Fruit fly (Drosophila melanogaster) whole organism, embryonic: ENCODE results near the gene DEF8.
A peak's percentile ranks its signal among the peaks of the same experiment; 100 is the strongest.

Experiments used
- Asciz ChIP-seq: fragments of 200-800 bp; sonication (Bioruptor generic); optimal IDR thresholded peaks from 2 replicates; lab custom pipeline; 2017; ENCODE audit warnings: missing biosample characterization, mild to moderate bottlenecking, missing genetic modification characterization, missing genetic modification reagents
- Blimp-1 ChIP-seq: fragments of 200-800 bp; sonication (Bioruptor generic); optimal IDR thresholded peaks from 3 replicates; lab custom pipeline; 2018; ENCODE audit warnings: missing biosample characterization, missing genetic modification characterization, mild to moderate bottlenecking, moderate library complexity, missing genetic modification reagents
- CG10654 ChIP-seq: fragments of 200-800 bp; sonication (Bioruptor generic); optimal IDR thresholded peaks from 2 replicates; lab custom pipeline; 2016; ENCODE audit warnings: missing biosample characterization, missing genetic modification characterization
- CG11093 ChIP-seq: fragments of 200-800 bp; sonication (Bioruptor generic); IDR thresholded peaks from 3 replicates; pipeline ENCODE4 v1.3.6; 2022; ENCODE audit warnings: missing biosample characterization, missing genetic modification characterization
- CG13775 ChIP-seq: fragments of 200-800 bp; sonication (Bioruptor generic); optimal IDR thresholded peaks from 3 replicates; lab custom pipeline; 2017; ENCODE audit warnings: missing biosample characterization, mild to moderate bottlenecking, missing genetic modification characterization
- CG14710 ChIP-seq: fragments of 200-800 bp; sonication (Bioruptor generic); optimal IDR thresholded peaks from 3 replicates; lab custom pipeline; 2019; ENCODE audit warnings: missing biosample characterization, mild to moderate bottlenecking, missing genetic modification characterization, moderate library complexity
- CG14860 ChIP-seq: fragments of 200-800 bp; sonication (Bioruptor generic); IDR thresholded peaks from 3 replicates; pipeline ENCODE4 v1.3.6; 2022; ENCODE audit warnings: missing biosample characterization, missing genetic modification characterization; ENCODE audit not compliant: partially characterized antibody
- CG17359 ChIP-seq: fragments of 200-800 bp; sonication (Bioruptor generic); optimal IDR thresholded peaks from 3 replicates; lab custom pipeline; 2018; ENCODE audit warnings: missing biosample characterization, mild to moderate bottlenecking, missing genetic modification characterization, moderate library complexity
- CG17361 ChIP-seq: fragments of 200-800 bp; sonication (Bioruptor generic); IDR thresholded peaks from 3 replicates; pipeline ENCODE4 v1.3.6; 2022; ENCODE audit warnings: missing biosample characterization, missing genetic modification characterization
- CG17802 ChIP-seq: fragments of 200-800 bp; sonication (Bioruptor generic); optimal IDR thresholded peaks from 2 replicates; lab custom pipeline; 2018; ENCODE audit warnings: missing biosample characterization, mild to moderate bottlenecking, missing genetic modification characterization, moderate library complexity
- CG17829 ChIP-seq: fragments of 200-800 bp; optimal IDR thresholded peaks from 2 replicates; lab custom pipeline; 2019; ENCODE audit warnings: missing biosample characterization, mild to moderate bottlenecking, missing genetic modification characterization, moderate library complexity
- CG2678 ChIP-seq: fragments of 200-800 bp; sonication (Bioruptor generic); optimal IDR thresholded peaks from 3 replicates; lab custom pipeline; 2019; ENCODE audit warnings: missing biosample characterization, mild to moderate bottlenecking, missing genetic modification characterization, moderate library complexity
- CG30403 ChIP-seq: fragments of 200-800 bp; sonication (Bioruptor generic); optimal IDR thresholded peaks from 3 replicates; lab custom pipeline; 2016; ENCODE audit warnings: missing biosample characterization, missing genetic modification characterization
- CG32767 ChIP-seq: fragments of 200-800 bp; sonication (Bioruptor generic); IDR thresholded peaks from 2 replicates; pipeline ENCODE4 v1.3.6; 2022; ENCODE audit warnings: missing biosample characterization, missing genetic modification characterization
- CG4424 ChIP-seq: fragments of 200-800 bp; sonication (Bioruptor generic); optimal IDR thresholded peaks from 3 replicates; lab custom pipeline; 2016; ENCODE audit warnings: missing biosample characterization, missing genetic modification characterization
- CG4707 ChIP-seq: fragments of 200-800 bp; sonication (Bioruptor generic); optimal IDR thresholded peaks from 2 replicates; lab custom pipeline; 2018; ENCODE audit warnings: missing biosample characterization, mild to moderate bottlenecking, missing genetic modification characterization, moderate library complexity
- CG8924 ChIP-seq: fragments of 200-800 bp; optimal IDR thresholded peaks from 3 replicates; lab custom pipeline; 2019; ENCODE audit warnings: missing biosample characterization, mild to moderate bottlenecking, missing genetic modification characterization, moderate library complexity
- CG9727 ChIP-seq: fragments of 200-800 bp; sonication (Bioruptor generic); optimal IDR thresholded peaks from 3 replicates; lab custom pipeline; 2017; ENCODE audit warnings: missing biosample characterization, mild to moderate bottlenecking, missing genetic modification characterization
- Drgx ChIP-seq: fragments of 200-800 bp; sonication (Bioruptor generic); IDR thresholded peaks from 2 replicates; pipeline ENCODE4 v1.3.6; 2022; ENCODE audit warnings: missing biosample characterization, missing genetic modification characterization
- E2f2 ChIP-seq: fragments of 200-800 bp; sonication (Bioruptor generic); IDR thresholded peaks from 2 replicates; pipeline ENCODE4 v1.3.6; 2022; ENCODE audit warnings: missing biosample characterization, missing genetic modification characterization
- HLH3B ChIP-seq: fragments of 200-800 bp; sonication (Bioruptor generic); IDR thresholded peaks from 2 replicates; pipeline ENCODE4 v1.3.6; 2022; ENCODE audit warnings: missing biosample characterization, missing genetic modification characterization
- HmgZ ChIP-seq: fragments of 200-800 bp; sonication (Bioruptor generic); optimal IDR thresholded peaks from 2 replicates; lab custom pipeline; 2018; ENCODE audit warnings: missing biosample characterization, mild to moderate bottlenecking, missing genetic modification characterization
- Max ChIP-seq: fragments of 200-800 bp; sonication (Bioruptor generic); optimal IDR thresholded peaks from 2 replicates; lab custom pipeline; 2016; ENCODE audit warnings: missing biosample characterization, mild to moderate bottlenecking, missing genetic modification characterization
- NC2α ChIP-seq: fragments of 200-800 bp; sonication (Bioruptor generic); optimal IDR thresholded peaks from 2 replicates; lab custom pipeline; 2016; ENCODE audit warnings: missing biosample characterization, missing genetic modification characterization
- Rfx ChIP-seq: fragments of 200-800 bp; sonication (Bioruptor generic); IDR thresholded peaks from 2 replicates; pipeline ENCODE4 v1.3.6; 2022; ENCODE audit warnings: missing biosample characterization, missing genetic modification characterization
- Sox102F ChIP-seq: fragments of 200-800 bp; sonication (Bioruptor generic); optimal IDR thresholded peaks from 2 replicates; lab custom pipeline; 2018; ENCODE audit warnings: missing biosample characterization, mild to moderate bottlenecking, missing genetic modification characterization, moderate library complexity
- Trl ChIP-seq, 3 experiments: fragments of >200 bp in 2 of 3; fragments of 200-800 bp in 1 of 3; sonication (Bioruptor generic) in 1 of 3; optimal IDR thresholded peaks; 2 replicates in 1 of 3; 3 replicates in 2 of 3; lab custom pipeline; 2016 to 2017; ENCODE audit warnings: missing biosample characterization in 1 of 3, missing genetic modification characterization in 1 of 3
- croc ChIP-seq: fragments of 200-800 bp; sonication (Bioruptor generic); conservative IDR thresholded peaks from 3 replicates; pipeline ENCODE4 v1.3.6; 2022; ENCODE audit warnings: missing biosample characterization, missing genetic modification characterization
- crol ChIP-seq: fragments of 200-800 bp; sonication (Bioruptor generic); IDR thresholded peaks from 2 replicates; pipeline ENCODE4 v1.3.6; 2022; ENCODE audit warnings: missing biosample characterization, missing genetic modification characterization
- dmrt11E ChIP-seq: fragments of 200-800 bp; sonication (Bioruptor generic); optimal IDR thresholded peaks from 3 replicates; lab custom pipeline; 2018; ENCODE audit warnings: missing biosample characterization, mild to moderate bottlenecking, missing genetic modification characterization, moderate library complexity
- dysf ChIP-seq: fragments of 200-800 bp; sonication (Bioruptor generic); IDR thresholded peaks from 3 replicates; pipeline ENCODE4 v1.3.6; 2022; ENCODE audit warnings: missing biosample characterization, missing genetic modification characterization
- fd96Cb ChIP-seq: fragments of 200-800 bp; sonication (Bioruptor generic); optimal IDR thresholded peaks from 2 replicates; lab custom pipeline; 2018; ENCODE audit warnings: missing biosample characterization, mild to moderate bottlenecking, missing genetic modification characterization, moderate library complexity
- grau ChIP-seq: fragments of 200-800 bp; optimal IDR thresholded peaks from 3 replicates; lab custom pipeline; 2019; ENCODE audit warnings: missing biosample characterization, mild to moderate bottlenecking, missing genetic modification characterization, moderate library complexity
- mam ChIP-seq: fragments of 200-800 bp; sonication (Bioruptor generic); optimal IDR thresholded peaks from 3 replicates; lab custom pipeline; 2016; ENCODE audit warnings: missing biosample characterization, missing genetic modification characterization
- nau ChIP-seq: fragments of 200-800 bp; sonication (Bioruptor generic); optimal IDR thresholded peaks from 3 replicates; lab custom pipeline; 2017; ENCODE audit warnings: missing biosample characterization, mild to moderate bottlenecking, missing genetic modification characterization, missing genetic modification reagents
- nmo ChIP-seq: fragments of 200-800 bp; sonication (Bioruptor generic); optimal IDR thresholded peaks from 2 replicates; lab custom pipeline; 2018; ENCODE audit warnings: missing biosample characterization, mild to moderate bottlenecking, missing genetic modification characterization, moderate library complexity
- phol ChIP-seq: fragments of 200-800 bp; sonication (Bioruptor generic); optimal IDR thresholded peaks from 3 replicates; lab custom pipeline; 2018; ENCODE audit warnings: missing biosample characterization, mild to moderate bottlenecking, missing genetic modification characterization, moderate library complexity
- prd ChIP-seq, 3 experiments: fragments of >200 bp in 2 of 3; fragments of 200-800 bp in 1 of 3; sonication (Bioruptor generic) in 1 of 3; optimal IDR thresholded peaks in 2 of 3; IDR thresholded peaks in 1 of 3; 2 replicates in 2 of 3; 3 replicates in 1 of 3; pipeline versions ENCODE4 v1.3.6 to Lab custom; 2017 to 2022; ENCODE audit warnings: missing biosample characterization in 1 of 3, missing genetic modification characterization in 1 of 3
- row ChIP-seq: fragments of 200-800 bp; sonication (Bioruptor generic); IDR thresholded peaks from 3 replicates; pipeline ENCODE4 v1.3.6; 2022; ENCODE audit warnings: missing biosample characterization, missing genetic modification characterization
- sens ChIP-seq: fragments of 200-800 bp; sonication (Bioruptor generic); peaks from one replicate; lab custom pipeline; 2016; ENCODE audit warnings: missing biosample characterization, missing genetic modification characterization
- slbo ChIP-seq: fragments of 200-800 bp; sonication (Bioruptor generic); IDR thresholded peaks from 2 replicates; pipeline ENCODE4 v1.3.6; 2022; ENCODE audit warnings: missing biosample characterization, missing genetic modification characterization
- tin ChIP-seq: fragments of 200-800 bp; sonication (Bioruptor generic); optimal IDR thresholded peaks from 3 replicates; lab custom pipeline; 2016; ENCODE audit warnings: missing biosample characterization, missing genetic modification characterization
- tio ChIP-seq: fragments of 200-800 bp; sonication (Bioruptor generic); optimal IDR thresholded peaks from 2 replicates; lab custom pipeline; 2017; ENCODE audit warnings: missing biosample characterization, missing genetic modification characterization, inconsistent platforms
- ttk ChIP-seq: fragments of 200-800 bp; sonication (Bioruptor generic); IDR thresholded peaks from 2 replicates; pipeline ENCODE4 v2.1.2; 2022; ENCODE audit warnings: missing biosample characterization, missing genetic modification characterization
- vvl ChIP-seq: fragments of 200-800 bp; sonication (Bioruptor generic); IDR thresholded peaks from 2 replicates; pipeline ENCODE4 v1.3.6; 2022; ENCODE audit warnings: missing biosample characterization, missing genetic modification characterization

The DEF8 gene

DNA sequence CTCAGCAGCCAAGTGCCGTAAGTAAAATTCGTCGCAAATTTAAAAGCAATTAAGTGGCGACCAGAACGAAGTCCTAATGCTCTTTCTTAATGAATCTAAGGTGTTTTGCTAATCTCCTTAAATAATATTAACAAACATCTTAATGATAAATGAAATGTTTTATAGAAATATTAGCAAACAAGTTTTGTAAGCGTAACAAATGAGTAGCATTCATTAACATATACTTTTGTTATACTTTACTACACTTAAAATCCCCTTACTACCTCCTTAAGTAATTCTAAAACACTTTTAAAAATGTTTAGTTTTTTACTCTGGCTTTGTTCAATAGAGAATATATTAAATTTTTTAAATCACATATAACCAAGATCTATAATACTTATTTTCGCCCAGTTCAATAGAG is 36.0 kb upstream of the DEF8 start:
- TF ChIP-seq croc (GFP tag; lab: Robert Waterston, UW), result no peak
- TF ChIP-seq Trl (optimal IDR thresholded peaks at IDR 0.05; lab: Kevin White, UChicago), result no peak
- TF ChIP-seq Trl (GFP tag; optimal IDR thresholded peaks at IDR 0.05; lab: Kevin White, UChicago), result no peak
- no peak for TF ChIP-seq HLH3B

DNA sequence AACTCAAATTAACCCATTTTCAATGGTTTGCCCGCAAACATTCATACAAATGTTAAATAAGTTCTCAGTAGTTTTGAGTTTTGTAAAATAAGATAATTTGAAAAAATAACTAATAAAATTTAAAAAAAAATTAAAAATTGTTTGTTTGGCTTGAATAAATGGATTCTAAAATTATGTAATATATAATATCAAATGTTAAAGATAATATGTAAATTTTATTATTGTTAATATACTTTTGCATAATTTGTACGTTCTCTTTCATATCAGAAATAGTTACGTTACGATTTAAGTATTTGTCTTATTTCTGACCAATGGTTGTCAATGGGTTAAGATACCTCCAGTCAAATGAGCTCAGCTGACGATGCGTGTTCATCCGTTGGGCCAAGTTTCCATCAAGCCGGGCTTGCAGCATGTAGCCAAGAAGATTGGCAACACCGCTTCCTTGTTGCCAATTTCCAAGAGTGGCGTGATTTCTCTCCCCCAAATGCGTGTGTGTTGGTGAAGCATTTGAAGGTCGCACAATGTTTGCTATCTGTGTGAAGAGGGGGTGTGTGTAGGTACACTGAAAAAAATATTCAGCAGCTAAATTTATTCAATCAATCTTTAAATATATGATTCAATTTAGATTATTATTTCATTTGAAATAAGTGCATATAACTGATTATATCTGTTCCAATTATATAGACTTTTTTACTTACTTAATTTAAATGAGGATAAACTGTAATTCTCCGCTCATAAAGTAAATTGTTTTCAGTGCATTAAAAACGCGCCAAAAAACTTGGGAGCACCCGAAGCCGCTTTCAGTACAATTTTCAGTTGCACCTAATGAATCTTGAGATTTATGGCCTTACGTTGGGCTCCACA is 34.9 kb upstream of the DEF8 start:
- peak; percentile 24 for TF ChIP-seq CG30403 (GFP tag; lab: Kevin White, UChicago)
- peak; percentile 18 for TF ChIP-seq fd96Cb
- TF ChIP-seq CG9727, result peak; percentile 58
- peak; percentile 52 for TF ChIP-seq Sox102F
- TF ChIP-seq CG14860, result no peak
- peak; percentile 42 for TF ChIP-seq grau
- TF ChIP-seq CG10654 (GFP tag; lab: Kevin White, UChicago), result no peak
- TF ChIP-seq row (GFP tag; lab: Robert Waterston, UW), result peak; percentile 50; the same call in 2 of the 3 replicates
- peak; percentile 23 for TF ChIP-seq CG17829
- peak; percentile 6 for TF ChIP-seq CG8924 (tag; lab: Kevin White, UChicago)
- TF ChIP-seq crol (GFP tag; lab: Robert Waterston, UW), result no peak
- TF ChIP-seq vvl (GFP tag; lab: Robert Waterston, UW), result peak; percentile 55; the same call in 1 of the 2 replicates
- peak; percentile 11 for TF ChIP-seq CG14710
- no peak for TF ChIP-seq CG17802 (tag; lab: Kevin White, UChicago)
- no peak for TF ChIP-seq HmgZ (tag; lab: Kevin White, UChicago)
- peak; percentile 59 for TF ChIP-seq dmrt11E (tag; lab: Kevin White, UChicago)
- peak; percentile 11 for TF ChIP-seq CG13775 (GFP tag; lab: Kevin White, UChicago)
- TF ChIP-seq tin (GFP tag; lab: Kevin White, UChicago), result peak; percentile 5
- no peak for TF ChIP-seq CG4707
- peak; percentile 29 for TF ChIP-seq nmo
- TF ChIP-seq dysf (GFP tag; lab: Robert Waterston, UW), result 0 out of 3 replicates have a peak, but pooled peaks have one; percentile 44
- TF ChIP-seq Asciz (GFP tag; lab: Kevin White, UChicago), result peak; percentile 22
- no peak for TF ChIP-seq mam (GFP tag; lab: Kevin White, UChicago)
- peak; percentile 18 for TF ChIP-seq CG4424 (GFP tag; lab: Kevin White, UChicago)
- peak; percentile 30; the same call in 1 of the 2 replicates for TF ChIP-seq E2f2 (GFP tag; lab: Robert Waterston, UW)
- no peak for TF ChIP-seq prd (optimal IDR thresholded peaks at IDR 0.05; lab: Kevin White, UChicago)
- TF ChIP-seq prd (GFP tag; IDR thresholded peaks at IDR 0.05; lab: Robert Waterston, UW), result peak; percentile 69
- TF ChIP-seq CG2678 (tag; lab: Kevin White, UChicago), result peak; percentile 20
- TF ChIP-seq ttk (GFP tag; lab: Robert Waterston, UW), result 0 out of 2 replicates have a peak, but pooled peaks have one; percentile 44
- peak; percentile 68; the same call in 2 of the 3 replicates for TF ChIP-seq CG17361 (GFP tag; lab: Robert Waterston, UW)
- TF ChIP-seq phol (tag; lab: Kevin White, UChicago), result peak; percentile 54
- no peak for TF ChIP-seq NC2α (GFP tag; lab: Kevin White, UChicago)
- 0 out of 2 replicates have a peak, but pooled peaks have one; percentile 16 for TF ChIP-seq CG32767 (GFP tag; lab: Robert Waterston, UW)
- TF ChIP-seq Max (GFP tag; lab: Kevin White, UChicago), result no peak
- TF ChIP-seq Rfx (GFP tag; lab: Robert Waterston, UW), result 0 out of 2 replicates have a peak, but pooled peaks have one; percentile 13
- TF ChIP-seq tio (GFP tag; lab: Kevin White, UChicago), result peak; percentile 31
- TF ChIP-seq Drgx (GFP tag; lab: Robert Waterston, UW), result peak; percentile 63; the same call in 1 of the 2 replicates
- TF ChIP-seq slbo (GFP tag; lab: Robert Waterston, UW), result no peak
- 0 out of 3 replicates have a peak, but pooled peaks have one; percentile 23 for TF ChIP-seq CG11093 (GFP tag; lab: Robert Waterston, UW)
- peak; percentile 27 for TF ChIP-seq CG17359 (tag; lab: Kevin White, UChicago)
- peak; percentile 25 for TF ChIP-seq Blimp-1 (GFP tag; lab: Kevin White, UChicago)
- TF ChIP-seq sens (GFP tag; lab: Kevin White, UChicago), result peak; percentile 74
- TF ChIP-seq nau (GFP tag; lab: Kevin White, UChicago), result peak; percentile 25
